Fruit fly (Drosophila melanogaster) whole organism, prepupa: ENCODE results near the gene CG2924.

Experiments used
- Blimp-1 ChIP-seq: fragments of 200-800 bp; sonication (Bioruptor generic); optimal IDR thresholded peaks from 3 replicates; lab custom pipeline; 2017; ENCODE audit warnings: missing biosample characterization, missing genetic modification characterization, mild to moderate bottlenecking, moderate library complexity, missing genetic modification reagents
- CG10631 ChIP-seq: fragments of 200-800 bp; sonication (Bioruptor generic); optimal IDR thresholded peaks from 2 replicates; lab custom pipeline; 2016; ENCODE audit warnings: missing biosample characterization, missing genetic modification characterization
- CG10669 ChIP-seq: fragments of 200-800 bp; sonication (Bioruptor generic); optimal IDR thresholded peaks from 3 replicates; lab custom pipeline; 2018; ENCODE audit warnings: missing biosample characterization, mild to moderate bottlenecking, missing genetic modification characterization, moderate library complexity
- CG11902 ChIP-seq: fragments of 200-800 bp; sonication (Bioruptor generic); optimal IDR thresholded peaks from 3 replicates; lab custom pipeline; 2016; ENCODE audit warnings: missing biosample characterization, missing genetic modification characterization
- CG15336 ChIP-seq: fragments of 200-800 bp; sonication (Bioruptor generic); IDR thresholded peaks from 2 replicates; pipeline ENCODE4 v1.3.6; 2022; ENCODE audit warnings: missing biosample characterization, missing genetic modification characterization
- CG16779 ChIP-seq: fragments of 200-800 bp; sonication (Bioruptor generic); optimal IDR thresholded peaks from 3 replicates; lab custom pipeline; 2017; ENCODE audit warnings: missing biosample characterization, mild to moderate bottlenecking, missing genetic modification characterization
- CG3032 ChIP-seq: fragments of 200-800 bp; optimal IDR thresholded peaks from 2 replicates; lab custom pipeline; 2019; ENCODE audit warnings: missing biosample characterization, mild to moderate bottlenecking, missing genetic modification characterization, moderate library complexity
- CG32006 ChIP-seq: fragments of 200-800 bp; sonication (Bioruptor generic); optimal IDR thresholded peaks from 3 replicates; lab custom pipeline; 2017; ENCODE audit warnings: missing biosample characterization, mild to moderate bottlenecking, missing genetic modification characterization
- CG34406 ChIP-seq: fragments of 200-800 bp; sonication (Bioruptor generic); optimal IDR thresholded peaks from 3 replicates; lab custom pipeline; 2016; ENCODE audit warnings: missing biosample characterization, missing genetic modification characterization
- CG6163 ChIP-seq: fragments of 200-800 bp; sonication (Bioruptor generic); IDR thresholded peaks from 3 replicates; pipeline ENCODE4 v1.3.6; 2022; ENCODE audit warnings: missing biosample characterization, missing genetic modification characterization
- CG7368 ChIP-seq: fragments of 200-800 bp; sonication (Bioruptor generic); optimal IDR thresholded peaks from 3 replicates; lab custom pipeline; 2016; ENCODE audit warnings: missing biosample characterization, missing genetic modification characterization
- CG8119 ChIP-seq: fragments of 200-800 bp; sonication (Bioruptor generic); IDR thresholded peaks from 3 replicates; pipeline ENCODE4 v1.3.6; 2022; ENCODE audit warnings: missing biosample characterization, missing genetic modification characterization
- CG9139 ChIP-seq: fragments of 200-800 bp; sonication (Bioruptor generic); optimal IDR thresholded peaks from 3 replicates; lab custom pipeline; 2017; ENCODE audit warnings: missing biosample characterization, mild to moderate bottlenecking, missing genetic modification characterization
- Eip75B ChIP-seq: fragments of 200-800 bp; sonication (Bioruptor generic); optimal IDR thresholded peaks from 3 replicates; lab custom pipeline; 2016; ENCODE audit warnings: missing biosample characterization, missing genetic modification characterization
- Eip78C ChIP-seq: fragments of 200-800 bp; sonication (Bioruptor generic); peaks from one replicate; lab custom pipeline; 2016; ENCODE audit warnings: missing biosample characterization, missing genetic modification characterization
- Eip93F ChIP-seq: fragments of 200-800 bp; sonication (Bioruptor generic); optimal IDR thresholded peaks from 2 replicates; lab custom pipeline; 2016; ENCODE audit warnings: missing biosample characterization, mild to moderate bottlenecking, missing genetic modification characterization
- Ets21C ChIP-seq: fragments of 200-800 bp; sonication (Bioruptor generic); optimal IDR thresholded peaks from 3 replicates; lab custom pipeline; 2016; ENCODE audit warnings: missing biosample characterization, missing genetic modification characterization
- Ets96B ChIP-seq: fragments of 200-800 bp; optimal IDR thresholded peaks from 2 replicates; lab custom pipeline; 2019; ENCODE audit warnings: missing biosample characterization, mild to moderate bottlenecking, missing genetic modification characterization, moderate library complexity
- Hr38 ChIP-seq: sonication (Bioruptor generic); optimal IDR thresholded peaks from 2 replicates; lab custom pipeline; 2016; ENCODE audit warnings: missing biosample characterization, missing genetic modification characterization
- Hr39 ChIP-seq: fragments of 200-800 bp; sonication (Bioruptor generic); optimal IDR thresholded peaks from 2 replicates; lab custom pipeline; 2016; ENCODE audit warnings: missing biosample characterization, missing genetic modification characterization
- Hr4 ChIP-seq: fragments of 200-800 bp; sonication (Bioruptor generic); optimal IDR thresholded peaks from 3 replicates; lab custom pipeline; 2016; ENCODE audit warnings: missing biosample characterization, missing genetic modification characterization
- Lpt ChIP-seq: fragments of 200-800 bp; sonication (Bioruptor generic); optimal IDR thresholded peaks from 3 replicates; lab custom pipeline; 2016; ENCODE audit warnings: missing biosample characterization, missing genetic modification characterization
- Met ChIP-seq: fragments of 200-800 bp; sonication (Bioruptor generic); optimal IDR thresholded peaks from 3 replicates; lab custom pipeline; 2016; ENCODE audit warnings: missing biosample characterization, missing genetic modification characterization
- Sox15 ChIP-seq: fragments of 200-800 bp; sonication (Bioruptor generic); optimal IDR thresholded peaks from 3 replicates; lab custom pipeline; 2016; ENCODE audit warnings: missing biosample characterization, missing genetic modification characterization
- achi ChIP-seq: fragments of 200-800 bp; sonication (Bioruptor generic); optimal IDR thresholded peaks from 3 replicates; lab custom pipeline; 2016; ENCODE audit warnings: missing biosample characterization, missing genetic modification characterization
- cyc ChIP-seq: fragments of 200-800 bp; sonication (Bioruptor generic); optimal IDR thresholded peaks from 3 replicates; lab custom pipeline; 2016; ENCODE audit warnings: missing biosample characterization, missing genetic modification characterization
- dac ChIP-seq: fragments of 200-800 bp; sonication (Bioruptor generic); optimal IDR thresholded peaks from 2 replicates; lab custom pipeline; 2017; ENCODE audit warnings: missing biosample characterization, mild to moderate bottlenecking, missing genetic modification characterization
- dsx ChIP-seq: fragments of 200-800 bp; optimal IDR thresholded peaks from 3 replicates; lab custom pipeline; 2019; ENCODE audit warnings: missing biosample characterization, mild to moderate bottlenecking, missing genetic modification characterization, moderate library complexity; ENCODE audit not compliant: poor library complexity, severe bottlenecking
- eg ChIP-seq: fragments of 200-800 bp; sonication (Bioruptor generic); IDR thresholded peaks from 3 replicates; pipeline ENCODE4 v1.3.6; 2022; ENCODE audit warnings: missing biosample characterization, missing genetic modification characterization
- fkh ChIP-seq: fragments of 200-800 bp; sonication (Bioruptor generic); optimal IDR thresholded peaks from 3 replicates; lab custom pipeline; 2017; ENCODE audit warnings: missing biosample characterization, mild to moderate bottlenecking, missing genetic modification characterization, moderate library complexity
- spab ChIP-seq: fragments of 200-800 bp; sonication (Bioruptor generic); optimal IDR thresholded peaks from 2 replicates; lab custom pipeline; 2017; ENCODE audit warnings: missing biosample characterization, mild to moderate bottlenecking, missing genetic modification characterization, missing genetic modification reagents
- topi ChIP-seq: fragments of 200-800 bp; sonication (Bioruptor generic); optimal IDR thresholded peaks from 3 replicates; lab custom pipeline; 2016; ENCODE audit warnings: missing biosample characterization, missing genetic modification characterization
- vri ChIP-seq: fragments of 200-800 bp; sonication (Bioruptor generic); optimal IDR thresholded peaks from 3 replicates; lab custom pipeline; 2016; ENCODE audit warnings: missing biosample characterization, mild to moderate bottlenecking, missing genetic modification characterization

CG2924 gene

dm6 chrX:2254020-2254626 is 16.4 kb downstream of the CG2924 start, which contains the start of gene CG3091 (continued):
- no peak for TF ChIP-seq Ets21C (GFP tag; lab: Kevin White, UChicago)

- TF ChIP-seq CG11902 (GFP tag; lab: Kevin White, UChicago) (no peak), CG16779 (no peak), Blimp-1 (GFP tag; lab: Kevin White, UChicago) (no peak), Eip78C (GFP tag; lab: Kevin White, UChicago) (no peak), CG6163 (GFP tag; lab: Robert Waterston, UW) (no peak)
These were observed 18.9 kb downstream of the CG2924 start, which contains the start of gene CG3191 for dm6 chrX:2251688-2252087. Gene CG3191 (minus strand): TSS chrX:2251993.

dm6 chrX:2249763-2250162 is 20.8 kb downstream of the CG2924 start, which contains the start of gene crn:
Gene crn (minus strand): TSS chrX:2249983.
- no peak for TF ChIP-seq Ets21C (GFP tag; lab: Kevin White, UChicago)
- TF ChIP-seq Hr4: no peak
- no peak for TF ChIP-seq achi (GFP tag; lab: Kevin White, UChicago)
- no peak for TF ChIP-seq CG3032
- no peak for TF ChIP-seq CG10631 (GFP tag; lab: Kevin White, UChicago)

dm6 chrX:2245931-2246330 is 24.6 kb downstream of the CG2924 start, which contains the start of gene Or2a:
Gene Or2a (plus strand): TSS chrX:2246231.
- TF ChIP-seq Sox15 (no peak), Hr38 (GFP tag; lab: Kevin White, UChicago) (no peak), Ets21C (GFP tag; lab: Kevin White, UChicago) (no peak), topi (GFP tag; lab: Kevin White, UChicago) (no peak), CG32006 (GFP tag; lab: Kevin White, UChicago) (no peak), spab (GFP tag; lab: Kevin White, UChicago) (no peak), achi (GFP tag; lab: Kevin White, UChicago) (no peak), dsx (GFP tag; lab: Kevin White, UChicago) (no peak), cyc (GFP tag; lab: Kevin White, UChicago) (no peak), dac (no peak), Lpt (no peak), CG9139 (GFP tag; lab: Kevin White, UChicago) (no peak), CG8119 (no peak), CG16779 (no peak), Hr39 (GFP tag; lab: Kevin White, UChicago) (no peak)

- TF ChIP-seq Ets21C (GFP tag; lab: Kevin White, UChicago): no peak
- no peak for TF ChIP-seq Eip93F (GFP tag; lab: Kevin White, UChicago)
- TF ChIP-seq dac: no peak
- no peak for TF ChIP-seq CG34406 (GFP tag; lab: Kevin White, UChicago)
- no peak for TF ChIP-seq Eip75B
These were observed 25.8 kb downstream of the CG2924 start for dm6 chrX:2244753-2245152.

dm6 chrX:2242897-2243296 is 27.7 kb downstream of the CG2924 start:
- TF ChIP-seq Ets96B (no peak), achi (GFP tag; lab: Kevin White, UChicago) (no peak), CG16779 (no peak), eg (GFP tag; lab: Robert Waterston, UW) (no peak), Eip93F (GFP tag; lab: Kevin White, UChicago) (no peak), CG10631 (GFP tag; lab: Kevin White, UChicago) (no peak), CG15336 (GFP tag; lab: Robert Waterston, UW) (no peak), CG6163 (GFP tag; lab: Robert Waterston, UW) (no peak), CG10669 (GFP tag; lab: Kevin White, UChicago) (no peak), fkh (GFP tag; lab: Kevin White, UChicago) (no peak), Met (GFP tag; lab: Kevin White, UChicago) (no peak), Eip78C (GFP tag; lab: Kevin White, UChicago) (no peak), CG11902 (GFP tag; lab: Kevin White, UChicago) (no peak), vri (GFP tag; lab: Kevin White, UChicago) (no peak), CG7368 (no peak), Hr39 (GFP tag; lab: Kevin White, UChicago) (no peak)
